Worm (Caenorhabditis elegans): Measurements from ENCODE around the gene M70.1.

ce11 chrIV:2220147-2220546 lies 25.5 kb upstream of the M70.1 start:
- TF ChIP-seq ces-1 (GFP tag; optimal IDR thresholded peaks at IDR 0.05) = no peak
- no peak for TF ChIP-seq vab-15 (tag; optimal IDR thresholded peaks at IDR 0.05)
- no peak for TF ChIP-seq pag-3 (tag; optimal IDR thresholded peaks at IDR 0.05; ENCODE audit: borderline replicate concordance, insufficient read depth)
- TF ChIP-seq skn-1 (tag; optimal IDR thresholded peaks at IDR 0.05) = peak; percentile 60
- peak; percentile 68 for TF ChIP-seq lin-13 (GFP tag; optimal IDR thresholded peaks at IDR 0.05)
- TF ChIP-seq mep-1 (tag; optimal IDR thresholded peaks at IDR 0.05) = peak; percentile 57
- TF ChIP-seq unc-62 (GFP tag; optimal IDR thresholded peaks at IDR 0.05) = no peak
- TF ChIP-seq ztf-11 (tag; optimal IDR thresholded peaks at IDR 0.05) = peak in 1 of 2 experiments; percentile 22
- peak in 1 of 3 experiments; percentile 13 for TF ChIP-seq ceh-82 (tag; optimal IDR thresholded peaks at IDR 0.05)
- TF ChIP-seq nhr-76 (tag; optimal IDR thresholded peaks at IDR 0.05) = no peak
